Worm (Caenorhabditis elegans) whole organism, young adult: ENCODE results near the gene scp-1.

Experiments used
- Y56A3A.18 ChIP-seq: fragments of 200-800 bp; sonication (Bioruptor generic); IDR thresholded peaks from 2 replicates; pipeline ENCODE4 v1.3.6; 2022; ENCODE audit warnings: missing genetic modification reagents, missing genetic modification characterization, missing compliant biosample characterization
- lin-26 ChIP-seq: fragments of 200-800 bp; sonication (Bioruptor generic); IDR thresholded peaks from 2 replicates; pipeline ENCODE4 v1.3.6; 2022; ENCODE audit warnings: missing genetic modification reagents, missing genetic modification characterization, missing compliant biosample characterization
- lin-40 ChIP-seq: sonication (generic microtip); optimal IDR thresholded peaks from 2 replicates; lab custom pipeline; 2016; ENCODE audit warnings: missing genetic modification characterization, mild to moderate bottlenecking, missing compliant biosample characterization, missing genotype, missing genetic modification reagents
- mcd-1 ChIP-seq: fragments of 200-800 bp; sonication (Bioruptor generic); IDR thresholded peaks from 2 replicates; pipeline ENCODE4 v1.3.6; 2022; ENCODE audit warnings: missing genetic modification reagents, missing genetic modification characterization, missing compliant biosample characterization
- nhr-80 ChIP-seq: sonication (generic microtip); optimal IDR thresholded peaks from 2 replicates; lab custom pipeline; 2016; ENCODE audit warnings: missing genetic modification characterization, missing compliant biosample characterization
- snpc-3.4 ChIP-seq: sonication (generic microtip); optimal IDR thresholded peaks from 2 replicates; lab custom pipeline; 2017; ENCODE audit warnings: missing genetic modification characterization, mild to moderate bottlenecking, missing compliant biosample characterization, antibody characterized with exemption, moderate library complexity, missing genotype, missing genetic modification reagents
- unc-62 ChIP-seq: fragments of 150-350 bp; optimal IDR thresholded peaks from 2 replicates; lab custom pipeline; 2014; ENCODE audit warnings: missing biosample characterization, missing genetic modification reagents, missing genetic modification characterization
- zim-3 ChIP-seq: sonication (generic microtip); optimal IDR thresholded peaks from 2 replicates; lab custom pipeline; 2017; ENCODE audit warnings: mild to moderate bottlenecking, missing genetic modification characterization, moderate library complexity, missing compliant biosample characterization

ce11 chrII:9369394-9369793, 35.6 kb downstream of the scp-1 start:
- no peak for TF ChIP-seq nhr-80 (tag; lab: Kevin White, UChicago)
- TF ChIP-seq lin-26: no peak
- TF ChIP-seq Y56A3A.18 (GFP tag; lab: Robert Waterston, UW): no peak
- no peak for TF ChIP-seq unc-62 (GFP tag; lab: Kevin White, UChicago)
- no peak for TF ChIP-seq zim-3 (tag; lab: Kevin White, UChicago)
- no peak for TF ChIP-seq mcd-1 (GFP tag; lab: Robert Waterston, UW)
- no peak for TF ChIP-seq snpc-3.4
- no peak for TF ChIP-seq lin-40
